Worm (Caenorhabditis elegans) whole organism, L2 larva: ENCODE results near the gene erp-44.3.

ENCODE experiments used
- C34F6.9 ChIP-seq: fragments of 150-350 bp; optimal IDR thresholded peaks from 2 replicates; lab custom pipeline; 2014; ENCODE audit warnings: missing biosample characterization, missing genetic modification characterization
- R02D3.7 ChIP-seq: fragments of 150-350 bp; optimal IDR thresholded peaks from 2 replicates; lab custom pipeline; 2014; ENCODE audit warnings: missing biosample characterization, missing genetic modification characterization
- alr-1 ChIP-seq: fragments of 150-350 bp; optimal IDR thresholded peaks from 2 replicates; lab custom pipeline; 2014; ENCODE audit warnings: missing biosample characterization, missing genetic modification characterization
- aly-2 ChIP-seq: fragments of 150-350 bp; optimal IDR thresholded peaks from 2 replicates; lab custom pipeline; 2014; ENCODE audit warnings: missing biosample characterization, missing genetic modification characterization
- ama-1 ChIP-seq: fragments of 150-350 bp; optimal IDR thresholded peaks from 2 replicates; lab custom pipeline; 2018; ENCODE audit warnings: inconsistent platforms
- blmp-1 ChIP-seq: sonication (generic microtip); optimal IDR thresholded peaks from 2 replicates; lab custom pipeline; 2017; ENCODE audit warnings: missing genetic modification characterization, mild to moderate bottlenecking, missing compliant biosample characterization, antibody characterized with exemption, moderate library complexity; ENCODE audit not compliant: insufficient read depth
- ceh-16 ChIP-seq: fragments of 150-350 bp; optimal IDR thresholded peaks from 2 replicates; lab custom pipeline; 2014; ENCODE audit warnings: missing biosample characterization, missing genetic modification characterization
- crh-2 ChIP-seq: sonication (generic microtip); optimal IDR thresholded peaks from 2 replicates; lab custom pipeline; 2017; ENCODE audit warnings: missing biosample characterization, missing genetic modification characterization
- dmd-4 ChIP-seq: sonication (generic microtip); optimal IDR thresholded peaks from 2 replicates; lab custom pipeline; 2017; ENCODE audit warnings: missing biosample characterization, missing genetic modification characterization
- egl-27 ChIP-seq: sonication (generic microtip); optimal IDR thresholded peaks from 3 replicates; lab custom pipeline; 2017; ENCODE audit warnings: missing biosample characterization, missing genetic modification reagents, missing genetic modification characterization
- elt-3 ChIP-seq: sonication (generic microtip); optimal IDR thresholded peaks from 2 replicates; lab custom pipeline; 2017; ENCODE audit warnings: missing biosample characterization, missing genetic modification characterization
- fos-1 ChIP-seq: fragments of 150-350 bp; optimal IDR thresholded peaks from 2 replicates; lab custom pipeline; 2014; ENCODE audit warnings: missing biosample characterization, missing genetic modification characterization
- gmeb-1 ChIP-seq: fragments of 150-350 bp; optimal IDR thresholded peaks from 2 replicates; lab custom pipeline; 2014; ENCODE audit warnings: missing biosample characterization, missing genetic modification characterization
- lin-11 ChIP-seq: fragments of 150-350 bp; sonication (generic microtip); optimal IDR thresholded peaks from 2 replicates; lab custom pipeline; 2014; ENCODE audit warnings: missing biosample characterization, missing genetic modification characterization, inconsistent platforms, mixed read lengths
- lin-13 ChIP-seq: fragments of 150-350 bp; optimal IDR thresholded peaks from 2 replicates; lab custom pipeline; 2014; ENCODE audit warnings: missing biosample characterization, missing genetic modification reagents, missing genetic modification characterization
- lin-39 ChIP-seq: fragments of 150-350 bp; optimal IDR thresholded peaks from 2 replicates; lab custom pipeline; 2014; ENCODE audit warnings: missing biosample characterization, missing genetic modification reagents, missing genetic modification characterization
- lsy-2 ChIP-seq, 2 experiments: fragments of 150-350 bp in 1 of 2; sonication (generic microtip) in 1 of 2; optimal IDR thresholded peaks; 2 replicates each; lab custom pipeline; 2014 to 2017; ENCODE audit warnings: missing biosample characterization in 2 of 2, missing genetic modification characterization in 2 of 2
- mab-5 ChIP-seq: fragments of 150-350 bp; optimal IDR thresholded peaks from 2 replicates; lab custom pipeline; 2014; ENCODE audit warnings: missing biosample characterization, missing genetic modification characterization
- mbf-1 ChIP-seq: sonication (generic microtip); optimal IDR thresholded peaks from 2 replicates; lab custom pipeline; 2017; ENCODE audit warnings: missing biosample characterization, missing genetic modification characterization
- mdl-1 ChIP-seq, 2 experiments: fragments of 150-350 bp in 1 of 2; sonication (generic microtip) in 1 of 2; optimal IDR thresholded peaks; 2 replicates each; lab custom pipeline; 2017; ENCODE audit warnings: missing biosample characterization in 2 of 2, missing genetic modification characterization in 2 of 2
- nhr-11 ChIP-seq: fragments of 150-350 bp; optimal IDR thresholded peaks from 2 replicates; lab custom pipeline; 2014; ENCODE audit warnings: missing biosample characterization, missing genetic modification characterization
- nhr-12 ChIP-seq: fragments of 150-350 bp; optimal IDR thresholded peaks from 2 replicates; lab custom pipeline; 2014; ENCODE audit warnings: missing biosample characterization, missing genetic modification characterization
- nhr-21 ChIP-seq: fragments of 150-350 bp; optimal IDR thresholded peaks from 2 replicates; lab custom pipeline; 2014; ENCODE audit warnings: missing biosample characterization, missing genetic modification characterization
- nhr-23 ChIP-seq: fragments of 150-350 bp; optimal IDR thresholded peaks from 2 replicates; lab custom pipeline; 2014; ENCODE audit warnings: missing biosample characterization, missing genetic modification reagents, missing genetic modification characterization
- nhr-237 ChIP-seq: fragments of 150-350 bp; optimal IDR thresholded peaks from 2 replicates; lab custom pipeline; 2014; ENCODE audit warnings: missing biosample characterization, missing genetic modification characterization
- nhr-25 ChIP-seq: fragments of 150-350 bp; sonication (generic microtip); optimal IDR thresholded peaks from 3 replicates; lab custom pipeline; 2014; ENCODE audit warnings: missing biosample characterization, missing genetic modification characterization
- nhr-6 ChIP-seq: fragments of 150-350 bp; optimal IDR thresholded peaks from 2 replicates; lab custom pipeline; 2014; ENCODE audit warnings: missing biosample characterization, missing genetic modification characterization
- nhr-77 ChIP-seq: fragments of 150-350 bp; optimal IDR thresholded peaks from 2 replicates; lab custom pipeline; 2014; ENCODE audit warnings: missing biosample characterization, missing genetic modification characterization
- peb-1 ChIP-seq: fragments of 150-350 bp; optimal IDR thresholded peaks from 2 replicates; lab custom pipeline; 2014; ENCODE audit warnings: missing biosample characterization, missing genetic modification characterization
- sem-4 ChIP-seq: fragments of 150-350 bp; optimal IDR thresholded peaks from 2 replicates; lab custom pipeline; 2014; ENCODE audit warnings: missing biosample characterization, missing genetic modification reagents, missing genetic modification characterization
- skn-1 ChIP-seq: sonication (generic microtip); optimal IDR thresholded peaks from 2 replicates; lab custom pipeline; 2017; ENCODE audit warnings: missing biosample characterization, missing genetic modification characterization
- sma-3 ChIP-seq: sonication (generic microtip); optimal IDR thresholded peaks from 2 replicates; lab custom pipeline; 2016; ENCODE audit warnings: missing genetic modification reagents, missing genetic modification characterization, missing compliant biosample characterization
- sma-9 ChIP-seq, 2 experiments: fragments of 150-350 bp in 1 of 2; sonication (generic microtip) in 1 of 2; optimal IDR thresholded peaks; 2 replicates each; lab custom pipeline; 2014 to 2016; ENCODE audit warnings: missing genetic modification characterization in 2 of 2, mild to moderate bottlenecking in 1 of 2, missing biosample characterization in 1 of 2, missing compliant biosample characterization in 1 of 2, missing genetic modification reagents in 1 of 2, moderate library complexity in 1 of 2
- snpc-4 ChIP-seq: fragments of 150-350 bp; optimal IDR thresholded peaks from 2 replicates; lab custom pipeline; 2014; ENCODE audit warnings: missing biosample characterization, missing genetic modification characterization
- unc-39 ChIP-seq: fragments of 150-350 bp; optimal IDR thresholded peaks from 2 replicates; lab custom pipeline; 2014; ENCODE audit warnings: missing biosample characterization, missing genetic modification characterization
- unc-55 ChIP-seq: fragments of 150-350 bp; sonication (generic microtip); optimal IDR thresholded peaks from 3 replicates; lab custom pipeline; 2014; ENCODE audit warnings: missing biosample characterization, missing genetic modification reagents, missing genetic modification characterization
- ztf-1 ChIP-seq: fragments of 200-800 bp; sonication (Bioruptor generic); conservative IDR thresholded peaks from 2 replicates; pipeline ENCODE4 v1.3.6; 2022; ENCODE audit warnings: missing genetic modification characterization, missing compliant biosample characterization
- ztf-11 ChIP-seq: sonication (generic microtip); optimal IDR thresholded peaks from 2 replicates; lab custom pipeline; 2017; ENCODE audit warnings: missing biosample characterization, missing genetic modification characterization
- ztf-4 ChIP-seq: fragments of 150-350 bp; optimal IDR thresholded peaks from 2 replicates; lab custom pipeline; 2014; ENCODE audit warnings: missing biosample characterization, missing genetic modification characterization

Gene erp-44.3

DNA sequence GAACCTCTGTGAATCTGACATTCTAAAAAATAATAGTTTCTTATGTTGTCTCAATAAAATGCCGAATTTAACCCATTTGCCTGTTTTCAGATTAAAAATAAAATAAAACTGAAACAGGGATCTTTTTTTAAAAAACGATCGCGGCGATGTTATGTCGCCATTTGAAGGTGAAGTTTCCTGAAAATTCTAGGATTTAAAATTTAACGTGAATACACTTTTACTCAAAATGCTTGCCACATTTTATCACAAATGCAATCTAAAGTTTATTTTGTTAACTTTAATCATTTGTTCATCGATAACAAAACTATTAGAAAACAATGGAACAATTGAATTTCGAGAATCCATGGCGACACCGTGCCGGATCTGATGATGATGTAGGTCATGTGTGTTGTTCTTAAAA is 22.8 kb upstream of the erp-44.3 start, which contains the start of gene Y42H9AR.2:
Gene Y42H9AR.2, plus strand, starts transcription at position 301 of the 400 bp plus-strand sequence.
- TF ChIP-seq aly-2: no peak
- TF ChIP-seq elt-3 (tag; lab: Kevin White, UChicago): no peak
- no peak for TF ChIP-seq nhr-11 (tag; lab: Kevin White, UChicago)
- no peak for TF ChIP-seq ztf-1 (GFP tag; lab: Robert Waterston, UW)
- no peak for TF ChIP-seq nhr-6 (tag; lab: Kevin White, UChicago)
- no peak for TF ChIP-seq lin-11 (tag; lab: Kevin White, UChicago)
- TF ChIP-seq mdl-1 (tag; optimal IDR thresholded peaks at IDR 0.05; lab: Kevin White, UChicago): no peak
- no peak for TF ChIP-seq dmd-4
- TF ChIP-seq snpc-4: no peak
- no peak for TF ChIP-seq ceh-16 (tag; lab: Kevin White, UChicago)
- TF ChIP-seq nhr-23: no peak
- no peak for TF ChIP-seq blmp-1
- no peak for TF ChIP-seq ztf-4 (tag; lab: Kevin White, UChicago)
- no peak for TF ChIP-seq R02D3.7
- no peak for TF ChIP-seq mab-5 (tag; lab: Kevin White, UChicago)
- no peak for TF ChIP-seq nhr-77 (tag; lab: Kevin White, UChicago)
- no peak for TF ChIP-seq lsy-2 (tag; optimal IDR thresholded peaks at IDR 0.05; lab: Kevin White, UChicago)
- TF ChIP-seq C34F6.9 (tag; lab: Kevin White, UChicago): no peak

- TF ChIP-seq unc-39 (tag; lab: Kevin White, UChicago) (no peak), fos-1 (tag; lab: Kevin White, UChicago) (peak; percentile 42)
Measured at ce11 chrIV:8102231-8102630, 20.2 kb upstream of the erp-44.3 start, which contains the start of gene Y42H9AR.5. Y42H9AR.5 (plus strand) TSS chrIV:8102531.

ce11 chrIV:8103196-8103595 is 19.3 kb upstream of the erp-44.3 start:
- no peak for TF ChIP-seq gmeb-1
- peak; percentile 3 for TF ChIP-seq crh-2
- no peak for TF ChIP-seq mab-5 (tag; lab: Kevin White, UChicago)
- no peak for TF ChIP-seq nhr-23
- peak; percentile 37 for TF ChIP-seq nhr-25 (tag; lab: Kevin White, UChicago)
- TF ChIP-seq nhr-237 (tag; lab: Kevin White, UChicago): no peak
- no peak for TF ChIP-seq lin-13 (GFP tag; lab: Kevin White, UChicago)
- TF ChIP-seq skn-1 (tag; lab: Kevin White, UChicago): no peak
- no peak for TF ChIP-seq peb-1 (tag; lab: Kevin White, UChicago)
- peak; percentile 66 for TF ChIP-seq sma-9 (GFP tag; optimal IDR thresholded peaks at IDR 0.05; lab: Kevin White, UChicago)
- TF ChIP-seq sma-9 (tag; optimal IDR thresholded peaks at IDR 0.05; lab: Kevin White, UChicago): no peak
- TF ChIP-seq nhr-77 (tag; lab: Kevin White, UChicago): no peak
- TF ChIP-seq alr-1: no peak
- TF ChIP-seq nhr-21 (tag; lab: Kevin White, UChicago): peak; percentile 45
- TF ChIP-seq mbf-1 (tag; lab: Kevin White, UChicago): no peak
- no peak for TF ChIP-seq unc-55
- TF ChIP-seq sma-3 (GFP tag; lab: Kevin White, UChicago): peak; percentile 14
- no peak for TF ChIP-seq lin-39 (tag; lab: Kevin White, UChicago)
- TF ChIP-seq nhr-12 (tag; lab: Kevin White, UChicago): no peak
- TF ChIP-seq, all 48 proteins: peak for 5

ce11 chrIV:8105083-8105482 is 17.4 kb upstream of the erp-44.3 start:
- no peak for TF ChIP-seq egl-27 (tag; lab: Kevin White, UChicago)
- TF ChIP-seq crh-2: no peak
- no peak for TF ChIP-seq lin-39 (tag; lab: Kevin White, UChicago)
- TF ChIP-seq nhr-77 (tag; lab: Kevin White, UChicago): no peak
- no peak for TF ChIP-seq aly-2
- TF ChIP-seq lin-13 (GFP tag; lab: Kevin White, UChicago): no peak

DNA sequence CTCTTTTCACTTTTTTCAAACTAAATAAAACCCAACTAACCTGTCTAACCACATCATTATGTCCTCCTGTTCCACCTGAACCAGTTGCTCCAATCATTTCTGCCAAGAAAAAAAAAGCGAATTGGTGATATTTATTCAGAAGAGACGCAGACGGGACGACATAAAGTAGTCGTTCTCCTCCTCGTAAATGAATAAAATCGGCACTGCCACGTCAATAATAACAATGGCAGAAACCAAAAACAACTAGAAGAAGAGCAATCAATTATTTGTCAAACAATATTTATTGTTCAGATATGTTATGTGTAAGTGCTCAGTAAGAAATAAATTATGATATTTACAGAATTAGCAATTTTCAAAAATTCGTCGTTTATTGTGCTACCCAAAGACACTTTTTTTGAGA is 14.9 kb upstream of the erp-44.3 start, which contains the start of gene rabs-5:
Gene rabs-5, minus strand, starts transcription at position 101 of the 400 bp plus-strand sequence.
- peak; percentile 57 for TF ChIP-seq sem-4 (tag; lab: Kevin White, UChicago)
- no peak for TF ChIP-seq peb-1 (tag; lab: Kevin White, UChicago)
- TF ChIP-seq ztf-11: no peak
- TF ChIP-seq blmp-1: no peak
- TF ChIP-seq mbf-1 (tag; lab: Kevin White, UChicago): no peak
- no peak for TF ChIP-seq nhr-6 (tag; lab: Kevin White, UChicago)
- TF ChIP-seq elt-3 (tag; lab: Kevin White, UChicago): no peak
- TF ChIP-seq ama-1 (lab: Kevin White, UChicago): peak; percentile 4
- TF ChIP-seq C34F6.9 (tag; lab: Kevin White, UChicago): no peak
- TF ChIP-seq lsy-2 (tag; optimal IDR thresholded peaks at IDR 0.05; lab: Kevin White, UChicago): no peak
